Fruit fly (Drosophila melanogaster) S2 (cell line): ENCODE measurements around the gene CG8209.
A peak's percentile ranks its signal among the peaks of the same experiment; 100 is the strongest.

Experiments
- CG8478 ChIP-seq: fragments of >200 bp; optimal IDR thresholded peaks from 2 replicates; lab custom pipeline; 2018
- CTCF ChIP-seq, 2 experiments: fragments of >200 bp; optimal IDR thresholded peaks; 2 replicates each; lab custom pipeline; 2018

- peak in 1 of 2 experiments; percentile 1 for TF ChIP-seq CTCF (optimal IDR thresholded peaks at IDR 0.05; lab: Kevin White, UChicago)
- no peak for TF ChIP-seq CG8478 (lab: Kevin White, UChicago)
Measured at dm6 chr3L:7947880-7948286, 28.3 kb upstream of the CG8209 start, which contains the start of gene exex.
